Worm (Caenorhabditis elegans) whole organism, late embryonic: ENCODE results near the gene famh-136.

Source experiments
- F13H6.1 ChIP-seq: sonication (generic microtip); optimal IDR thresholded peaks from 2 replicates; lab custom pipeline; 2016; ENCODE audit warnings: missing genetic modification characterization, missing compliant biosample characterization
- T23F11.4 ChIP-seq: fragments of 200-800 bp; sonication (Bioruptor generic); optimal IDR thresholded peaks from 2 replicates; lab custom pipeline; 2018; ENCODE audit warnings: mild to moderate bottlenecking, missing genetic modification characterization, missing compliant biosample characterization
- ama-1 ChIP-seq: fragments of 150-350 bp; optimal IDR thresholded peaks from 2 replicates; lab custom pipeline; 2014
- ceh-31 ChIP-seq: sonication (generic microtip); optimal IDR thresholded peaks from 2 replicates; lab custom pipeline; 2016; ENCODE audit warnings: missing genetic modification characterization, missing compliant biosample characterization
- ceh-45 ChIP-seq: fragments of 200-800 bp; sonication (Bioruptor generic); IDR thresholded peaks from 2 replicates; pipeline ENCODE4 v1.3.6; 2022; ENCODE audit warnings: missing genetic modification reagents, missing genetic modification characterization, missing compliant biosample characterization
- elt-2 ChIP-seq: sonication (generic microtip); optimal IDR thresholded peaks from 2 replicates; lab custom pipeline; 2016; ENCODE audit warnings: missing genetic modification reagents, missing genetic modification characterization, missing compliant biosample characterization
- hlh-30 ChIP-seq: sonication (generic microtip); optimal IDR thresholded peaks from 2 replicates; lab custom pipeline; 2017; ENCODE audit warnings: antibody characterized with exemption, missing genetic modification characterization, missing compliant biosample characterization; ENCODE audit not compliant: insufficient read depth
- lim-6 ChIP-seq: sonication (generic microtip); optimal IDR thresholded peaks from 2 replicates; lab custom pipeline; 2016; ENCODE audit warnings: missing genetic modification characterization, missing compliant biosample characterization
- nhr-11 ChIP-seq: fragments of 150-350 bp; optimal IDR thresholded peaks from 2 replicates; lab custom pipeline; 2014; ENCODE audit warnings: missing biosample characterization, missing genetic modification characterization
- unc-86 ChIP-seq: sonication (generic microtip); optimal IDR thresholded peaks from 2 replicates; lab custom pipeline; 2016; ENCODE audit warnings: missing genetic modification characterization, missing compliant biosample characterization

- TF ChIP-seq ama-1 (lab: Kevin White, UChicago) (no peak), ceh-31 (tag; lab: Kevin White, UChicago) (no peak), hlh-30 (no peak), F13H6.1 (tag; lab: Kevin White, UChicago) (no peak), nhr-11 (tag; lab: Kevin White, UChicago) (no peak), ceh-45 (GFP tag; lab: Robert Waterston, UW) (no peak), elt-2 (tag; lab: Kevin White, UChicago) (no peak), lim-6 (tag; lab: Kevin White, UChicago) (no peak), T23F11.4 (GFP tag; lab: Kevin White, UChicago) (no peak), unc-86 (tag; lab: Kevin White, UChicago) (no peak)
These were observed 21.5 kb upstream of the famh-136 start for ce11 chrIII:8866038-8866437.
